Fruit fly (Drosophila melanogaster): ENCODE data around the gene CG17378.

The CG17378 gene

dm6 chr2L:6797408-6797807, 23.6 kb downstream of the CG17378 start (continued):
- TF ChIP-seq h (optimal IDR thresholded peaks at IDR 0.05), result no peak
- no peak for TF ChIP-seq Eip74EF (GFP tag; optimal IDR thresholded peaks at IDR 0.05)
- peak; percentile 30; the same call in 1 of the 2 replicates for TF ChIP-seq tna (GFP tag; IDR thresholded peaks at IDR 0.05; ENCODE audit: partially characterized antibody)
- no peak for TF ChIP-seq CG31388 (GFP tag; optimal IDR thresholded peaks at IDR 0.05)
- TF ChIP-seq E2f1 (GFP tag; IDR thresholded peaks at IDR 0.05), result 0 out of 2 replicates have a peak, but pooled peaks have one; percentile 19
- no peak for TF ChIP-seq CG8478 (optimal IDR thresholded peaks at IDR 0.05)
- no peak for TF ChIP-seq CG11085 (GFP tag; IDR thresholded peaks at IDR 0.05)
- TF ChIP-seq pb (GFP tag; optimal IDR thresholded peaks at IDR 0.05), result no peak
- TF ChIP-seq CG12744 (GFP tag; optimal IDR thresholded peaks at IDR 0.05), result no peak
- peak; percentile 19; the same call in 1 of the 4 replicates for TF ChIP-seq Gug (GFP tag; IDR thresholded peaks at IDR 0.05)
- TF ChIP-seq nom (GFP tag; optimal IDR thresholded peaks at IDR 0.05), result no peak
- peak; percentile 1 for TF ChIP-seq fd96Cb (tag; optimal IDR thresholded peaks at IDR 0.05)
- peak; percentile 27 for TF ChIP-seq Max (GFP tag; optimal IDR thresholded peaks at IDR 0.05)
- TF ChIP-seq NK7.1 (GFP tag; optimal IDR thresholded peaks at IDR 0.05), result no peak
- peak; percentile 77 for TF ChIP-seq CG33213 (GFP tag; optimal IDR thresholded peaks at IDR 0.05)
- peak; percentile 49 for TF ChIP-seq sug (tag; optimal IDR thresholded peaks at IDR 0.05)
- no peak for TF ChIP-seq CG1792 (GFP tag; optimal IDR thresholded peaks at IDR 0.05)
- TF ChIP-seq CG34224 (GFP tag; IDR thresholded peaks at IDR 0.05; ENCODE audit: partially characterized antibody), result 0 out of 3 replicates have a peak, but pooled peaks have one; percentile 17
- TF ChIP-seq CG3281 (GFP tag; optimal IDR thresholded peaks at IDR 0.05), result no peak
- peak; percentile 40 for TF ChIP-seq maf-S (GFP tag; optimal IDR thresholded peaks at IDR 0.05)
- no peak for TF ChIP-seq ap (GFP tag; IDR thresholded peaks at IDR 0.05)
- no peak for TF ChIP-seq repo (GFP tag; optimal IDR thresholded peaks at IDR 0.05)
- TF ChIP-seq CG17359 (tag; optimal IDR thresholded peaks at IDR 0.05), result peak; percentile 97
- peak; percentile 66 for TF ChIP-seq Hmr (GFP tag; optimal IDR thresholded peaks at IDR 0.05)
- peak; percentile 55 for TF ChIP-seq CG30403 (GFP tag; optimal IDR thresholded peaks at IDR 0.05)
- no peak for TF ChIP-seq zen2 (GFP tag; IDR thresholded peaks at IDR 0.05; ENCODE audit: partially characterized antibody)
- peak; percentile 71; the same call in 2 of the 3 replicates for TF ChIP-seq CG6791 (GFP tag; IDR thresholded peaks at IDR 0.05; ENCODE audit: partially characterized antibody)
- TF ChIP-seq D (optimal IDR thresholded peaks at IDR 0.05), result no peak
- no peak for TF ChIP-seq D (GFP tag; optimal IDR thresholded peaks at IDR 0.05)
- peak; percentile 34 for TF ChIP-seq Hr3 (GFP tag; optimal IDR thresholded peaks at IDR 0.05)
- TF ChIP-seq fd3F (GFP tag; optimal IDR thresholded peaks at IDR 0.05), result no peak
- no peak for TF ChIP-seq odd (GFP tag; optimal IDR thresholded peaks at IDR 0.05)
- TF ChIP-seq ftz-f1 (GFP tag; optimal IDR thresholded peaks at IDR 0.05), result no peak
- TF ChIP-seq dati (GFP tag; IDR thresholded peaks at IDR 0.05), result no peak
- TF ChIP-seq CG33557 (GFP tag; optimal IDR thresholded peaks at IDR 0.05), result no peak
- TF ChIP-seq CG32532 (GFP tag; IDR thresholded peaks at IDR 0.05), result peak; percentile 77
- TF ChIP-seq CG9876 (GFP tag; optimal IDR thresholded peaks at IDR 0.05), result no peak
- TF ChIP-seq CG18619 (GFP tag; optimal IDR thresholded peaks at IDR 0.05), result peak; percentile 23
- TF ChIP-seq klu (GFP tag; IDR thresholded peaks at IDR 0.05), result no peak
- TF ChIP-seq sima (GFP tag; optimal IDR thresholded peaks at IDR 0.05), result no peak
- no peak for TF ChIP-seq ranshi (GFP tag; IDR thresholded peaks at IDR 0.05)
- TF ChIP-seq CG3838 (GFP tag; optimal IDR thresholded peaks at IDR 0.05), result no peak
- TF ChIP-seq CG18476 (GFP tag; optimal IDR thresholded peaks at IDR 0.05), result no peak
- 0 out of 2 replicates have a peak, but pooled peaks have one; percentile 38 for TF ChIP-seq Ptx1 (GFP tag; IDR thresholded peaks at IDR 0.05)
- peak; percentile 52; the same call in 1 of the 3 replicates for TF ChIP-seq ase (GFP tag; IDR thresholded peaks at IDR 0.05)
- no peak for TF ChIP-seq jumu (GFP tag; optimal IDR thresholded peaks at IDR 0.05)
- no peak for TF ChIP-seq pho (GFP tag; optimal IDR thresholded peaks at IDR 0.05)
- no peak for TF ChIP-seq sens-2 (GFP tag; IDR thresholded peaks at IDR 0.05)
- no peak for TF ChIP-seq ci (GFP tag; IDR thresholded peaks at IDR 0.05)
- TF ChIP-seq Dek (tag; optimal IDR thresholded peaks at IDR 0.05), result peak; percentile 44
- peak; percentile 17 for TF ChIP-seq CG1602 (GFP tag; optimal IDR thresholded peaks at IDR 0.05)
- peak; percentile 52 for TF ChIP-seq CG1603 (tag; optimal IDR thresholded peaks at IDR 0.05)
